Fruit fly (Drosophila melanogaster) whole organism, adult: ENCODE results near the gene CG46383.

Experiments used
- CG14711 ChIP-seq: fragments of 200-800 bp; sonication (Bioruptor generic); optimal IDR thresholded peaks from 2 replicates; lab custom pipeline; 2018; ENCODE audit warnings: missing biosample characterization, mild to moderate bottlenecking, missing genetic modification characterization, moderate library complexity
- CG33017 ChIP-seq: fragments of 200-800 bp; sonication (Bioruptor generic); optimal IDR thresholded peaks from 2 replicates; lab custom pipeline; 2018; ENCODE audit warnings: missing biosample characterization, mild to moderate bottlenecking, missing genetic modification characterization, moderate library complexity
- Clk ChIP-seq: fragments of 200-800 bp; sonication (Bioruptor generic); optimal IDR thresholded peaks from 2 replicates; lab custom pipeline; 2017; ENCODE audit warnings: missing biosample characterization, missing genetic modification characterization
- Crg-1 ChIP-seq: fragments of 200-800 bp; sonication (Bioruptor generic); optimal IDR thresholded peaks from 2 replicates; lab custom pipeline; 2016; ENCODE audit warnings: missing biosample characterization, missing genetic modification characterization
- Mnt ChIP-seq: fragments of 200-800 bp; sonication (Bioruptor generic); optimal IDR thresholded peaks from 2 replicates; lab custom pipeline; 2016; ENCODE audit warnings: missing biosample characterization, mild to moderate bottlenecking, missing genetic modification characterization
- cnc ChIP-seq, 2 experiments: fragments of >200 bp; optimal IDR thresholded peaks; 2 replicates each; lab custom pipeline; 2017
- kay ChIP-seq: fragments of 200-800 bp; sonication (Bioruptor generic); peaks from one replicate; lab custom pipeline; 2016; ENCODE audit warnings: missing biosample characterization, missing genetic modification characterization, borderline replicate concordance

DNA sequence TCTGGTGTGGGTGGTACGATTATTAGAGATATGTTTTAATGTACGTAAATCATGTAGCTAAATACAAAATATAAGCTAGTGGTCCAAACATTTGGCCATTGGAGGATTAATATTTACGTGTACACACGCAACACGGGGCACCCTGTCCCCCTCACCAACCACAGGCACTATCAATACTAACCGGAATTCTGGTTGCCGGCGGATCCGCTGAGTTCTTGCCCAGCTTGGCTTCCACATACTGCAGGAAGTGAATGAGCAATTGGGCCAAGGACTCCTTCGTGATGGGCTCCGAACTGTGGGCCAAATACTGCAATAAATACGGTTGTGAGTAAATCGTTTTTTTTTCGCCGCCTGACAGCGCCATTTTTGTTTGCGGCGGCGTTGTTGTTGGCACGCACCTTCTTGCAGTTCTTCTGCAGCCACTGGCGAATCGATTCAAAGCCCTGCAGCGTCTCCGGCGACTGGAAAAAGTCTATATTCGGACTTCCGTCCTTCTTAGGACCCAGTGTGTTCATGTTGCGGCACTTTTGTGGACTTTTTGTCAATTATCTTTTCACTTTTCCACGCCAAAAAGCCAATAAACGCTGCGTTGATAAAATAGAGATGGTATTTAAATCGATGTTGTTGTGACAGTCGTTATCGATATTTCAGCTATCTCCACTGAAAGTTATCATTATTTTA, 21.7 kb upstream of the CG46383 start, which contains the start of gene mor:
- TF ChIP-seq CG33017 (tag; lab: Kevin White, UChicago) (no peak), Clk (GFP tag; lab: Kevin White, UChicago) (no peak), Crg-1 (no peak), cnc (optimal IDR thresholded peaks at IDR 0.05; lab: Kevin White, UChicago) (no peak), kay (GFP tag; lab: Kevin White, UChicago) (no peak), CG14711 (tag; lab: Kevin White, UChicago) (no peak), Mnt (GFP tag; lab: Kevin White, UChicago) (no peak)
